Worm (Caenorhabditis elegans) whole organism, early embryonic: ENCODE results near the gene C08B11.9.

Experiments
- flt-1 ChIP-seq: fragments of 200-800 bp; sonication (Bioruptor generic); IDR thresholded peaks from 2 replicates; pipeline ENCODE4 v1.3.6; 2022; ENCODE audit warnings: missing genetic modification characterization, missing compliant biosample characterization
- hmg-4 ChIP-seq: fragments of 200-800 bp; sonication (Bioruptor generic); optimal IDR thresholded peaks from 2 replicates; lab custom pipeline; 2018; ENCODE audit warnings: mild to moderate bottlenecking, missing genetic modification characterization, missing compliant biosample characterization
- tbx-11 ChIP-seq: fragments of 200-800 bp; sonication (Bioruptor generic); IDR thresholded peaks from 2 replicates; pipeline ENCODE4 v1.3.6; 2022; ENCODE audit warnings: missing genetic modification characterization, missing compliant biosample characterization

ce11 chrII:7991279-7991678 is 46.7 kb downstream of the C08B11.9 start:
- TF ChIP-seq flt-1 (GFP tag; lab: Robert Waterston, UW) (no peak), tbx-11 (GFP tag; lab: Robert Waterston, UW) (no peak), hmg-4 (GFP tag; lab: Kevin White, UChicago) (no peak)
